Worm (Caenorhabditis elegans) whole organism, late embryonic: ENCODE measurements around the gene C45G9.9.

Source experiments
- F13H6.1 ChIP-seq: sonication (generic microtip); optimal IDR thresholded peaks from 2 replicates; lab custom pipeline; 2016; ENCODE audit warnings: missing genetic modification characterization, missing compliant biosample characterization
- K09A11.1 ChIP-seq: sonication (generic microtip); optimal IDR thresholded peaks from 2 replicates; lab custom pipeline; 2017; ENCODE audit warnings: antibody characterized with exemption, mild to moderate bottlenecking, missing genetic modification characterization, missing compliant biosample characterization; ENCODE audit not compliant: insufficient read depth
- Y22D7AL.16 ChIP-seq: sonication (generic microtip); optimal IDR thresholded peaks from 2 replicates; lab custom pipeline; 2016; ENCODE audit warnings: missing genetic modification characterization, missing compliant biosample characterization
- ahr-1 ChIP-seq: sonication (generic microtip); optimal IDR thresholded peaks from 2 replicates; lab custom pipeline; 2016; ENCODE audit warnings: missing genetic modification characterization, missing compliant biosample characterization
- ama-1 ChIP-seq: fragments of 150-350 bp; optimal IDR thresholded peaks from 2 replicates; lab custom pipeline; 2014
- ceh-18 ChIP-seq: sonication (generic microtip); optimal IDR thresholded peaks from 2 replicates; lab custom pipeline; 2016; ENCODE audit warnings: missing genetic modification characterization, missing compliant biosample characterization
- ceh-2 ChIP-seq: sonication (generic microtip); optimal IDR thresholded peaks from 2 replicates; lab custom pipeline; 2016; ENCODE audit warnings: missing genotype, missing genetic modification characterization, missing compliant biosample characterization
- ceh-22 ChIP-seq: sonication (generic microtip); optimal IDR thresholded peaks from 2 replicates; lab custom pipeline; 2017; ENCODE audit warnings: missing biosample characterization, missing genetic modification characterization
- ceh-24 ChIP-seq: sonication (generic microtip); optimal IDR thresholded peaks from 2 replicates; lab custom pipeline; 2016; ENCODE audit warnings: mild to moderate bottlenecking, missing genetic modification characterization, missing compliant biosample characterization
- ceh-30 ChIP-seq: fragments of 150-350 bp; optimal IDR thresholded peaks from 2 replicates; lab custom pipeline; 2014; ENCODE audit warnings: missing biosample characterization, missing genetic modification characterization
- ceh-31 ChIP-seq: sonication (generic microtip); optimal IDR thresholded peaks from 2 replicates; lab custom pipeline; 2016; ENCODE audit warnings: missing genetic modification characterization, missing compliant biosample characterization
- ceh-34 ChIP-seq: sonication (generic microtip); optimal IDR thresholded peaks from 2 replicates; lab custom pipeline; 2016; ENCODE audit warnings: mild to moderate bottlenecking, missing genetic modification characterization, missing compliant biosample characterization
- ceh-48 ChIP-seq: sonication (generic microtip); optimal IDR thresholded peaks from 2 replicates; lab custom pipeline; 2016; ENCODE audit warnings: missing genetic modification characterization, inconsistent platforms, missing compliant biosample characterization
- ceh-6 ChIP-seq: fragments of 200-800 bp; sonication (Bioruptor generic); optimal IDR thresholded peaks from 2 replicates; lab custom pipeline; 2018; ENCODE audit warnings: mild to moderate bottlenecking, missing genetic modification characterization, missing compliant biosample characterization
- ceh-9 ChIP-seq: sonication (generic microtip); optimal IDR thresholded peaks from 2 replicates; lab custom pipeline; 2016; ENCODE audit warnings: mild to moderate bottlenecking, missing genetic modification characterization, inconsistent platforms, missing compliant biosample characterization
- che-1 ChIP-seq: sonication (generic microtip); optimal IDR thresholded peaks from 2 replicates; lab custom pipeline; 2016; ENCODE audit warnings: mild to moderate bottlenecking, missing genetic modification characterization, missing compliant biosample characterization
- ets-4 ChIP-seq: sonication (generic microtip); optimal IDR thresholded peaks from 2 replicates; lab custom pipeline; 2016; ENCODE audit warnings: missing genetic modification characterization, missing compliant biosample characterization
- fax-1 ChIP-seq: sonication (generic microtip); optimal IDR thresholded peaks from 2 replicates; lab custom pipeline; 2016; ENCODE audit warnings: missing genotype, missing genetic modification characterization, missing compliant biosample characterization
- fkh-6 ChIP-seq: sonication (generic microtip); optimal IDR thresholded peaks from 2 replicates; lab custom pipeline; 2016; ENCODE audit warnings: missing genetic modification characterization, missing compliant biosample characterization
- gmeb-2 ChIP-seq: sonication (generic microtip); optimal IDR thresholded peaks from 2 replicates; lab custom pipeline; 2016; ENCODE audit warnings: missing genetic modification characterization, inconsistent platforms, missing compliant biosample characterization
- hlh-30 ChIP-seq: sonication (generic microtip); optimal IDR thresholded peaks from 2 replicates; lab custom pipeline; 2017; ENCODE audit warnings: antibody characterized with exemption, missing genetic modification characterization, missing compliant biosample characterization; ENCODE audit not compliant: insufficient read depth
- hlh-8 ChIP-seq: sonication (generic microtip); optimal IDR thresholded peaks from 2 replicates; lab custom pipeline; 2016; ENCODE audit warnings: missing genotype, missing genetic modification characterization, missing compliant biosample characterization
- lim-6 ChIP-seq: sonication (generic microtip); optimal IDR thresholded peaks from 2 replicates; lab custom pipeline; 2016; ENCODE audit warnings: missing genetic modification characterization, missing compliant biosample characterization
- madf-2 ChIP-seq: sonication (generic microtip); optimal IDR thresholded peaks from 2 replicates; lab custom pipeline; 2017; ENCODE audit warnings: missing genetic modification characterization, missing compliant biosample characterization
- nfya-1 ChIP-seq: sonication (generic microtip); optimal IDR thresholded peaks from 2 replicates; lab custom pipeline; 2017; ENCODE audit warnings: missing genetic modification characterization, mild to moderate bottlenecking, missing compliant biosample characterization, antibody characterized with exemption, moderate library complexity
- nhr-232 ChIP-seq: sonication (generic microtip); optimal IDR thresholded peaks from 2 replicates; lab custom pipeline; 2016; ENCODE audit warnings: missing genetic modification characterization, missing compliant biosample characterization
- odd-2 ChIP-seq: sonication (generic microtip); optimal IDR thresholded peaks from 2 replicates; lab custom pipeline; 2017; ENCODE audit warnings: antibody characterized with exemption, mild to moderate bottlenecking, missing genetic modification characterization, missing compliant biosample characterization
- pax-1 ChIP-seq: fragments of 150-350 bp; optimal IDR thresholded peaks from 2 replicates; lab custom pipeline; 2014; ENCODE audit warnings: missing biosample characterization, missing genetic modification characterization
- pros-1 ChIP-seq: fragments of 150-350 bp; optimal IDR thresholded peaks from 2 replicates; lab custom pipeline; 2014; ENCODE audit warnings: missing biosample characterization, missing genetic modification reagents, missing genetic modification characterization
- ref-2 ChIP-seq: sonication (generic microtip); optimal IDR thresholded peaks from 2 replicates; lab custom pipeline; 2016; ENCODE audit warnings: missing genetic modification characterization, missing compliant biosample characterization
- rnt-1 ChIP-seq: sonication (generic microtip); optimal IDR thresholded peaks from 2 replicates; lab custom pipeline; 2016; ENCODE audit warnings: missing genetic modification characterization, missing compliant biosample characterization
- sdc-2 ChIP-seq: sonication (generic microtip); optimal IDR thresholded peaks from 2 replicates; lab custom pipeline; 2016; ENCODE audit warnings: missing genotype, missing genetic modification characterization, missing compliant biosample characterization
- sox-2 ChIP-seq: fragments of 200-800 bp; sonication (Bioruptor generic); IDR thresholded peaks from 2 replicates; pipeline ENCODE4 v1.3.6; 2022; ENCODE audit warnings: missing genetic modification reagents, missing genetic modification characterization, missing compliant biosample characterization
- tbx-2 ChIP-seq: sonication (generic microtip); optimal IDR thresholded peaks from 2 replicates; lab custom pipeline; 2016; ENCODE audit warnings: missing genetic modification characterization, missing compliant biosample characterization
- tbx-7 ChIP-seq: sonication (generic microtip); optimal IDR thresholded peaks from 2 replicates; lab custom pipeline; 2016; ENCODE audit warnings: missing genotype, missing genetic modification characterization, missing compliant biosample characterization
- unc-3 ChIP-seq, 2 experiments: fragments of 200-800 bp in 1 of 2; sonication (Bioruptor generic) in 1 of 2; sonication (generic microtip) in 1 of 2; conservative IDR thresholded peaks in 1 of 2; optimal IDR thresholded peaks in 1 of 2; 2 replicates each; pipeline versions ENCODE4 v1.3.6 to Lab custom; 2016 to 2022; ENCODE audit warnings: missing compliant biosample characterization in 2 of 2, missing genetic modification characterization in 2 of 2, missing genetic modification reagents in 1 of 2
- unc-42 ChIP-seq: sonication (generic microtip); optimal IDR thresholded peaks from 2 replicates; lab custom pipeline; 2016; ENCODE audit warnings: missing genotype, missing genetic modification characterization, missing compliant biosample characterization
- unc-55 ChIP-seq: sonication (generic microtip); optimal IDR thresholded peaks from 2 replicates; lab custom pipeline; 2017; ENCODE audit warnings: missing biosample characterization, missing genetic modification reagents, missing genetic modification characterization
- unc-86 ChIP-seq: sonication (generic microtip); optimal IDR thresholded peaks from 2 replicates; lab custom pipeline; 2016; ENCODE audit warnings: missing genetic modification characterization, missing compliant biosample characterization

The C45G9.9 gene

ce11 chrIII:5025136-5025629 lies 30.4 kb downstream of the C45G9.9 start:
- no peak for TF ChIP-seq nhr-232 (tag; lab: Kevin White, UChicago)
- TF ChIP-seq F13H6.1 (tag; lab: Kevin White, UChicago), result no peak
- TF ChIP-seq ahr-1, result no peak
- TF ChIP-seq ama-1, result peak; percentile 34
- TF ChIP-seq, all 69 proteins: peak for 1

- TF ChIP-seq ceh-34 (tag; lab: Kevin White, UChicago), result no peak
- no peak for TF ChIP-seq lim-6
- TF ChIP-seq ceh-6, result no peak
- TF ChIP-seq hlh-30 (tag; lab: Kevin White, UChicago), result peak; percentile 88
- TF ChIP-seq unc-86 (tag; lab: Kevin White, UChicago), result peak; percentile 7
- TF ChIP-seq rnt-1 (tag; lab: Kevin White, UChicago), result peak; percentile 35
- TF ChIP-seq nfya-1 (tag; lab: Kevin White, UChicago), result peak; percentile 68
- peak; percentile 43 for TF ChIP-seq ets-4 (tag; lab: Kevin White, UChicago)
- TF ChIP-seq sdc-2 (tag; lab: Kevin White, UChicago), result no peak
- peak; percentile 27 for TF ChIP-seq unc-42 (tag; lab: Kevin White, UChicago)
- TF ChIP-seq fkh-6 (tag; lab: Kevin White, UChicago), result no peak
- TF ChIP-seq ceh-48, result peak; percentile 83
- TF ChIP-seq ceh-31 (tag; lab: Kevin White, UChicago), result peak; percentile 53
- TF ChIP-seq tbx-7, result no peak
- peak; percentile 14 for TF ChIP-seq pros-1
- TF ChIP-seq unc-55 (GFP tag; lab: Kevin White, UChicago), result peak; percentile 70
- TF ChIP-seq tbx-2, result peak; percentile 17
- no peak for TF ChIP-seq hlh-8 (tag; lab: Kevin White, UChicago)
- peak; percentile 18 for TF ChIP-seq ceh-2 (tag; lab: Kevin White, UChicago)
- TF ChIP-seq ceh-18, result no peak
- TF ChIP-seq ref-2, result peak; percentile 63
These were observed 31.1 kb downstream of the C45G9.9 start, which contains the start of gene pcf-11 for ce11 chrIII:5024393-5024964. TSS of gene pcf-11 (plus strand) at chrIII:5024914.

- no peak for TF ChIP-seq unc-42 (tag; lab: Kevin White, UChicago)
- TF ChIP-seq tbx-2, result no peak
- no peak for TF ChIP-seq gmeb-2 (tag; lab: Kevin White, UChicago)
- TF ChIP-seq Y22D7AL.16 (tag; lab: Kevin White, UChicago), result no peak
- no peak for TF ChIP-seq ceh-48
- TF ChIP-seq ceh-24 (tag; lab: Kevin White, UChicago), result no peak
- TF ChIP-seq ceh-2 (tag; lab: Kevin White, UChicago), result no peak
- TF ChIP-seq unc-3 (GFP tag; conservative IDR thresholded peaks at IDR 0.05; lab: Robert Waterston, UW), result no peak
- TF ChIP-seq unc-3 (tag; optimal IDR thresholded peaks at IDR 0.05; lab: Kevin White, UChicago), result no peak
- no peak for TF ChIP-seq tbx-7
- no peak for TF ChIP-seq madf-2
- no peak for TF ChIP-seq K09A11.1 (tag; lab: Kevin White, UChicago)
- TF ChIP-seq ceh-22 (tag; lab: Kevin White, UChicago), result no peak
- no peak for TF ChIP-seq odd-2 (tag; lab: Kevin White, UChicago)
- TF ChIP-seq nhr-232 (tag; lab: Kevin White, UChicago), result no peak
- TF ChIP-seq pax-1 (tag; lab: Kevin White, UChicago), result no peak
- TF ChIP-seq, all 69 proteins: peak for 0
These were observed 32.0 kb downstream of the C45G9.9 start for ce11 chrIII:5023642-5024041.

ce11 chrIII:5022964-5023363 lies 32.6 kb downstream of the C45G9.9 start, which contains the start of gene R144.13:
TSS of gene R144.13 (plus strand) at chrIII:5023264.
- TF ChIP-seq che-1 (no peak), ceh-30 (tag; lab: Kevin White, UChicago) (no peak), ceh-34 (tag; lab: Kevin White, UChicago) (no peak), ceh-9 (no peak), pax-1 (tag; lab: Kevin White, UChicago) (no peak), fax-1 (tag; lab: Kevin White, UChicago) (no peak), ceh-24 (tag; lab: Kevin White, UChicago) (no peak), ahr-1 (no peak), sox-2 (GFP tag; lab: Robert Waterston, UW) (no peak), odd-2 (tag; lab: Kevin White, UChicago) (no peak), Y22D7AL.16 (tag; lab: Kevin White, UChicago) (no peak), F13H6.1 (tag; lab: Kevin White, UChicago) (no peak)
- TF ChIP-seq, all 69 proteins: peak for 0
